Worm (Caenorhabditis elegans): Measurements from ENCODE around the gene F08D12.12.

The F08D12.12 gene

DNA sequence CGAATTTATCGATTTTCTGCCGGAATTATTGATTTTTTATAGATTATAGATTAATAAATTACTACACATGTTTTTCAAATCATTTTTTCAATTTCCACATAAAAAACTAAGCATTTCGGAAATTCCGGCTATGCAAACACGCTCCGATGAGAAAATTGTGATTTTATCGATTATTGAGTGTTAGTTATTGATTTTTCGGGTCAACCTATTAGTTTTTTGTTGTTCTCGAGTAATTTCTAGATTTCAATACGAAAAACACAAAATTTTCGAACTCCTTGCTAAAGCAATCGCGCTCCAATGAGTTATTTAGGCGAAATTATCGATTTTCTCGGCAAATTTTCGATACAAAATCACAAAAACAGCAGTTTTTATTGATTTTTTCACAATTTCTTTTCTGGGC is 8.5 kb upstream of the F08D12.12 start:
- TF ChIP-seq sea-1 (GFP tag; conservative IDR thresholded peaks at IDR 0.05) (no peak), scrt-1 (GFP tag; IDR thresholded peaks at IDR 0.05) (no peak), pes-1 (GFP tag; IDR thresholded peaks at IDR 0.05) (no peak), ceh-36 (tag; optimal IDR thresholded peaks at IDR 0.05) (no peak), hmbx-1 (tag; optimal IDR thresholded peaks at IDR 0.05) (no peak), F13C5.2 (tag; optimal IDR thresholded peaks at IDR 0.05) (no peak), aly-1 (tag; optimal IDR thresholded peaks at IDR 0.05) (no peak), flt-1 (GFP tag; IDR thresholded peaks at IDR 0.05) (no peak), ets-7 (tag; optimal IDR thresholded peaks at IDR 0.05) (no peak), B0310.2 (tag; optimal IDR thresholded peaks at IDR 0.05) (no peak), tra-4 (tag; optimal IDR thresholded peaks at IDR 0.05) (no peak), ceh-13 (GFP tag; optimal IDR thresholded peaks at IDR 0.05) (no peak), hmg-4 (GFP tag; optimal IDR thresholded peaks at IDR 0.05) (no peak), tbx-11 (GFP tag; IDR thresholded peaks at IDR 0.05) (no peak), hnd-1 (tag; optimal IDR thresholded peaks at IDR 0.05) (no peak), tbx-37 (GFP tag; conservative IDR thresholded peaks at IDR 0.05) (no peak)

DNA sequence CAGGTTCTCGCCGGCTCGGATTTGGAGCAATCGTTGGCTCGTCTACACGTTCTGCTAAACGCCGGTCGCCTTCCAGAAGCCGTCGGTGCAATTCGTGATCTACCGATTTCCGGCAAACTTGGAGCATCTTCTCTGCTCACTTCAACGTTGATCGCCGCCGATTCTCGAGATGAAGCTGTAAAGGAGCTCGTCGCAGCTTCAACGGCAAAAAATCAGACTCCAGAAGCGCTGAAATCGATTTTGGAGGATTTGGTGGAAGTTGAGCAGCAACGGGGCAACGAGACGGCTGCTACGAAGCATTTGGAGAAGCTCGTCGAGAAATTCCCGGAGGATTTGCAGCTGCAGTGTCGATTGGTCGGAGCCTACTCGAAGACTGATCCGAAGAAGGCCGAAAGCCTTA is 4.8 kb upstream of the F08D12.12 start:
- TF ChIP-seq ama-1 (optimal IDR thresholded peaks at IDR 0.05) (no peak), hmg-4 (GFP tag; optimal IDR thresholded peaks at IDR 0.05) (no peak), F13C5.2 (tag; optimal IDR thresholded peaks at IDR 0.05) (no peak), tra-4 (tag; optimal IDR thresholded peaks at IDR 0.05) (no peak), sea-1 (GFP tag; conservative IDR thresholded peaks at IDR 0.05) (no peak), ets-7 (tag; optimal IDR thresholded peaks at IDR 0.05) (no peak), scrt-1 (GFP tag; IDR thresholded peaks at IDR 0.05) (no peak), B0310.2 (tag; optimal IDR thresholded peaks at IDR 0.05) (no peak), tbx-11 (GFP tag; IDR thresholded peaks at IDR 0.05) (no peak), hmbx-1 (tag; optimal IDR thresholded peaks at IDR 0.05) (no peak), aly-1 (tag; optimal IDR thresholded peaks at IDR 0.05) (no peak), flt-1 (GFP tag; IDR thresholded peaks at IDR 0.05) (no peak), ceh-13 (GFP tag; optimal IDR thresholded peaks at IDR 0.05) (no peak)

- TF ChIP-seq tbx-11 (GFP tag; IDR thresholded peaks at IDR 0.05) (no peak), ets-7 (tag; optimal IDR thresholded peaks at IDR 0.05) (no peak), tra-4 (tag; optimal IDR thresholded peaks at IDR 0.05) (no peak), F13C5.2 (tag; optimal IDR thresholded peaks at IDR 0.05) (no peak), hmbx-1 (tag; optimal IDR thresholded peaks at IDR 0.05) (no peak), ceh-36 (tag; optimal IDR thresholded peaks at IDR 0.05) (no peak), tbx-37 (GFP tag; conservative IDR thresholded peaks at IDR 0.05) (no peak), ama-1 (optimal IDR thresholded peaks at IDR 0.05) (no peak)
Observed at ce11 chrII:2787849-2788248, 968 bp upstream of the F08D12.12 start.

ce11 chrII:2785787-2786186 is 1.1 kb downstream of the F08D12.12 start:
- TF ChIP-seq hmg-4 (GFP tag; optimal IDR thresholded peaks at IDR 0.05) = no peak
- TF ChIP-seq tra-4 (tag; optimal IDR thresholded peaks at IDR 0.05) = no peak
- no peak for TF ChIP-seq ceh-13 (GFP tag; optimal IDR thresholded peaks at IDR 0.05)
- no peak for TF ChIP-seq ama-1 (optimal IDR thresholded peaks at IDR 0.05)
- no peak for TF ChIP-seq B0310.2 (tag; optimal IDR thresholded peaks at IDR 0.05)
- no peak for TF ChIP-seq sea-1 (GFP tag; conservative IDR thresholded peaks at IDR 0.05)

- TF ChIP-seq hnd-1 (tag; optimal IDR thresholded peaks at IDR 0.05) (no peak), scrt-1 (GFP tag; IDR thresholded peaks at IDR 0.05) (no peak), ceh-13 (GFP tag; optimal IDR thresholded peaks at IDR 0.05) (no peak), ceh-36 (tag; optimal IDR thresholded peaks at IDR 0.05) (no peak), hmbx-1 (tag; optimal IDR thresholded peaks at IDR 0.05) (no peak), aly-1 (tag; optimal IDR thresholded peaks at IDR 0.05) (no peak), F13C5.2 (tag; optimal IDR thresholded peaks at IDR 0.05) (no peak), hmg-4 (GFP tag; optimal IDR thresholded peaks at IDR 0.05) (no peak), ama-1 (optimal IDR thresholded peaks at IDR 0.05) (no peak), pes-1 (GFP tag; IDR thresholded peaks at IDR 0.05) (no peak), flt-1 (GFP tag; IDR thresholded peaks at IDR 0.05) (no peak), ets-7 (tag; optimal IDR thresholded peaks at IDR 0.05) (no peak), tra-4 (tag; optimal IDR thresholded peaks at IDR 0.05) (no peak), tbx-37 (GFP tag; conservative IDR thresholded peaks at IDR 0.05) (no peak), tbx-11 (GFP tag; IDR thresholded peaks at IDR 0.05) (no peak), sea-1 (GFP tag; conservative IDR thresholded peaks at IDR 0.05) (no peak), B0310.2 (tag; optimal IDR thresholded peaks at IDR 0.05) (no peak)
Observed at ce11 chrII:2783380-2783779, 3.5 kb downstream of the F08D12.12 start.

- TF ChIP-seq hnd-1 (tag; optimal IDR thresholded peaks at IDR 0.05) (no peak), hmbx-1 (tag; optimal IDR thresholded peaks at IDR 0.05) (no peak), ceh-36 (tag; optimal IDR thresholded peaks at IDR 0.05) (no peak)
Observed at ce11 chrII:2781355-2781754, 5.5 kb downstream of the F08D12.12 start, which contains the start of gene F08D12.2. Gene F08D12.2, plus strand, starts transcription at chrII:2781655.

DNA sequence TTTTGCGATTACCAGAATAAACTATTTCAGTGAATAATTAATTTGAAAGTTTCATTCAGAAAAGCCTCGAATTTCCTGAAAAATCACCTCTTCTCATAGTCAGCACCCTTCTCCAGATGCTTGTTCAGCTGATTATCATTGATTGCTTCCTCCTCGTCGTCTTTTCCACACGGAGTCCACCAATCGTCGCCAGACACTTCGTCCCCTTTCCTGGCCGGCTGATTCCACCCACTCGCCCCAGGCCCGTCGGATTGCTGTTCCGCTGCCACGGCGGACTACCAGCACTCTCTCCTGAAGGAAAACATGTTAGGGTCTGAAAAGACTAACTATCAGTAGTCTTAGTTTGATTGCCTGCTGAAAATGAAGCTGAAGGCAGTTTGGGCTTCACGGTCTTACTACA is 6.1 kb downstream of the F08D12.12 start:
- TF ChIP-seq aly-1 (tag; optimal IDR thresholded peaks at IDR 0.05) (no peak), F13C5.2 (tag; optimal IDR thresholded peaks at IDR 0.05) (no peak), tra-4 (tag; optimal IDR thresholded peaks at IDR 0.05) (no peak), tbx-11 (GFP tag; IDR thresholded peaks at IDR 0.05) (no peak), B0310.2 (tag; optimal IDR thresholded peaks at IDR 0.05) (no peak), tbx-37 (GFP tag; conservative IDR thresholded peaks at IDR 0.05) (no peak), hnd-1 (tag; optimal IDR thresholded peaks at IDR 0.05) (no peak), flt-1 (GFP tag; IDR thresholded peaks at IDR 0.05) (no peak), hmbx-1 (tag; optimal IDR thresholded peaks at IDR 0.05) (no peak), ets-7 (tag; optimal IDR thresholded peaks at IDR 0.05) (no peak), hmg-4 (GFP tag; optimal IDR thresholded peaks at IDR 0.05) (no peak), sea-1 (GFP tag; conservative IDR thresholded peaks at IDR 0.05) (no peak)

DNA sequence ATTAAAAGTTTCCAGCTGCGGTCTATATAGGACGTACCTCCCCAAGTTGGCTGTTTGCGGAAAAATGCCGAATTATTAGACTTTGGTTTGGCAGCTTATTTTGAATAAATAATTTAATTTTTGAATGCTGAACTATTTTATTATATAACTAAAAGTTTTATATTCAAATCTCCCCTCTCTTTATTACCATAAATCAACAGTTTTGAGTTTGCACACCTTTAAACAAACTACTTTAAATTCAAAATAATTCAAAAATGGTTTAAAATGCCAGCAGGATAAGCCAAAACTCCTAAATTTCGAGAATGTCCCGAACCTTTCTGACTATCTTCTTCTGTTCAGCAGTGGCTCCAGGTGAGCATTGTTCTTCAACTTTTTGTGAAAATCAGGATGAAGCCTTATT is 7.6 kb downstream of the F08D12.12 start, which contains the start of gene F08D12.3:
Gene F08D12.3 (plus strand): TSS at position 301 of the 400 bp plus-strand sequence.
- TF ChIP-seq ceh-36 (tag; optimal IDR thresholded peaks at IDR 0.05) = no peak
- TF ChIP-seq pes-1 (GFP tag; IDR thresholded peaks at IDR 0.05) = no peak
- no peak for TF ChIP-seq tbx-11 (GFP tag; IDR thresholded peaks at IDR 0.05)
- TF ChIP-seq F13C5.2 (tag; optimal IDR thresholded peaks at IDR 0.05) = no peak
- no peak for TF ChIP-seq scrt-1 (GFP tag; IDR thresholded peaks at IDR 0.05)
- no peak for TF ChIP-seq tra-4 (tag; optimal IDR thresholded peaks at IDR 0.05)
- TF ChIP-seq ceh-13 (GFP tag; optimal IDR thresholded peaks at IDR 0.05) = no peak
- no peak for TF ChIP-seq aly-1 (tag; optimal IDR thresholded peaks at IDR 0.05)
- no peak for TF ChIP-seq hnd-1 (tag; optimal IDR thresholded peaks at IDR 0.05)
- TF ChIP-seq flt-1 (GFP tag; IDR thresholded peaks at IDR 0.05) = no peak
- no peak for TF ChIP-seq ama-1 (optimal IDR thresholded peaks at IDR 0.05)
- no peak for TF ChIP-seq B0310.2 (tag; optimal IDR thresholded peaks at IDR 0.05)
- no peak for TF ChIP-seq hmg-4 (GFP tag; optimal IDR thresholded peaks at IDR 0.05)
- no peak for TF ChIP-seq tbx-37 (GFP tag; conservative IDR thresholded peaks at IDR 0.05)
- no peak for TF ChIP-seq ets-7 (tag; optimal IDR thresholded peaks at IDR 0.05)
- TF ChIP-seq hmbx-1 (tag; optimal IDR thresholded peaks at IDR 0.05) = no peak
- no peak for TF ChIP-seq sea-1 (GFP tag; conservative IDR thresholded peaks at IDR 0.05)

Data from whole organism, early embryonic.